Worm (Caenorhabditis elegans) whole organism, young adult: ENCODE results near the gene C16C10.13.

Source experiments
- B0261.1 ChIP-seq: sonication (generic microtip); optimal IDR thresholded peaks from 2 replicates; lab custom pipeline; 2016; ENCODE audit warnings: mild to moderate bottlenecking, missing genetic modification characterization, moderate library complexity, missing compliant biosample characterization
- C17E4.6 ChIP-seq: fragments of 200-800 bp; sonication (Bioruptor generic); IDR thresholded peaks from 2 replicates; pipeline ENCODE4 v1.3.6; 2022; ENCODE audit warnings: missing genetic modification reagents, missing genetic modification characterization, missing compliant biosample characterization
- D2030.7 ChIP-seq: fragments of 200-800 bp; sonication (Bioruptor generic); IDR thresholded peaks from 2 replicates; pipeline ENCODE4 v1.3.6; 2022; ENCODE audit warnings: missing genetic modification reagents, missing genetic modification characterization, missing compliant biosample characterization
- F23B12.7 ChIP-seq: sonication (generic microtip); optimal IDR thresholded peaks from 2 replicates; lab custom pipeline; 2017; ENCODE audit warnings: missing genetic modification characterization, mild to moderate bottlenecking, missing compliant biosample characterization, antibody characterized with exemption, moderate library complexity; ENCODE audit not compliant: insufficient read depth
- F37B4.10 ChIP-seq: fragments of 200-800 bp; sonication (Bioruptor generic); IDR thresholded peaks from 2 replicates; pipeline ENCODE4 v1.3.6; 2022; ENCODE audit warnings: missing genetic modification characterization, missing compliant biosample characterization
- F49E8.2 ChIP-seq: sonication (generic microtip); optimal IDR thresholded peaks from 3 replicates; lab custom pipeline; 2017; ENCODE audit warnings: missing genetic modification characterization, mild to moderate bottlenecking, missing compliant biosample characterization, antibody characterized with exemption, moderate library complexity; ENCODE audit not compliant: insufficient read depth
- F52B5.7 ChIP-seq: sonication (generic microtip); optimal IDR thresholded peaks from 2 replicates; lab custom pipeline; 2016; ENCODE audit warnings: mild to moderate bottlenecking, missing genetic modification characterization, missing compliant biosample characterization
- K12H6.12 ChIP-seq: fragments of 200-800 bp; sonication (Bioruptor generic); optimal IDR thresholded peaks from 2 replicates; lab custom pipeline; 2018; ENCODE audit warnings: mild to moderate bottlenecking, missing genetic modification characterization, missing compliant biosample characterization
- Y53G8AR.9 ChIP-seq: fragments of 200-800 bp; sonication (Bioruptor generic); conservative IDR thresholded peaks from 2 replicates; pipeline ENCODE4 v1.3.6; 2022; ENCODE audit warnings: missing genetic modification reagents, missing genetic modification characterization, missing compliant biosample characterization
- attf-3 ChIP-seq: fragments of 200-800 bp; sonication (Bioruptor generic); conservative IDR thresholded peaks from 2 replicates; pipeline ENCODE4 v1.3.6; 2022; ENCODE audit warnings: missing genetic modification reagents, missing genetic modification characterization, missing compliant biosample characterization
- attf-6 ChIP-seq: fragments of 200-800 bp; sonication (Bioruptor generic); IDR thresholded peaks from 2 replicates; pipeline ENCODE4 v1.3.6; 2022; ENCODE audit warnings: missing genetic modification reagents, missing genetic modification characterization, missing compliant biosample characterization
- cebp-1 ChIP-seq, 2 experiments: fragments of 200-800 bp in 1 of 2; sonication (Bioruptor generic) in 1 of 2; sonication (generic microtip) in 1 of 2; IDR thresholded peaks in 1 of 2; optimal IDR thresholded peaks in 1 of 2; 2 replicates each; pipeline versions ENCODE4 v1.3.6 to Lab custom; 2017 to 2022; ENCODE audit warnings: missing compliant biosample characterization in 2 of 2, missing genetic modification characterization in 2 of 2, mild to moderate bottlenecking in 1 of 2, missing genetic modification reagents in 1 of 2, moderate library complexity in 1 of 2
- cebp-2 ChIP-seq: fragments of 200-800 bp; sonication (Bioruptor generic); IDR thresholded peaks from 2 replicates; pipeline ENCODE4 v1.3.6; 2022; ENCODE audit warnings: missing genetic modification characterization, missing compliant biosample characterization
- ceh-27 ChIP-seq: fragments of 200-800 bp; sonication (Bioruptor generic); optimal IDR thresholded peaks from 2 replicates; lab custom pipeline; 2018; ENCODE audit warnings: mild to moderate bottlenecking, missing genetic modification characterization, moderate library complexity, missing compliant biosample characterization
- chd-7 ChIP-seq: sonication (generic microtip); optimal IDR thresholded peaks from 2 replicates; lab custom pipeline; 2016; ENCODE audit warnings: mild to moderate bottlenecking, missing genetic modification characterization, moderate library complexity, missing compliant biosample characterization
- die-1 ChIP-seq: sonication (generic microtip); optimal IDR thresholded peaks from 2 replicates; lab custom pipeline; 2016; ENCODE audit warnings: missing genotype, mild to moderate bottlenecking, missing genetic modification characterization, missing compliant biosample characterization
- dpl-1 ChIP-seq: fragments of 150-350 bp; optimal IDR thresholded peaks from 2 replicates; lab custom pipeline; 2014; ENCODE audit warnings: missing biosample characterization, missing genetic modification reagents, missing genetic modification characterization
- egrh-3 ChIP-seq: fragments of 200-800 bp; sonication (Bioruptor generic); IDR thresholded peaks from 2 replicates; pipeline ENCODE4 v1.3.6; 2022; ENCODE audit warnings: missing genetic modification reagents, missing genetic modification characterization, missing compliant biosample characterization
- hlh-12 ChIP-seq: sonication (generic microtip); optimal IDR thresholded peaks from 2 replicates; lab custom pipeline; 2016; ENCODE audit warnings: missing genetic modification characterization, missing compliant biosample characterization
- hsf-1 ChIP-seq: fragments of 200-800 bp; sonication (Bioruptor generic); IDR thresholded peaks from 2 replicates; pipeline ENCODE4 v1.3.6; 2022; ENCODE audit warnings: missing genetic modification reagents, missing genetic modification characterization, missing compliant biosample characterization
- lin-54 ChIP-seq: fragments of 200-800 bp; sonication (Bioruptor generic); optimal IDR thresholded peaks from 2 replicates; lab custom pipeline; 2018; ENCODE audit warnings: mild to moderate bottlenecking, missing genetic modification characterization, missing compliant biosample characterization
- lsy-27 ChIP-seq: sonication (generic microtip); optimal IDR thresholded peaks from 2 replicates; lab custom pipeline; 2017; ENCODE audit warnings: missing genetic modification characterization, mild to moderate bottlenecking, missing compliant biosample characterization, antibody characterized with exemption, missing genotype, borderline replicate concordance; ENCODE audit not compliant: insufficient read depth
- madf-3 ChIP-seq: fragments of 200-800 bp; sonication (Bioruptor generic); IDR thresholded peaks from 2 replicates; pipeline ENCODE4 v1.3.6; 2022; ENCODE audit warnings: missing genetic modification reagents, missing genetic modification characterization, missing compliant biosample characterization
- madf-6 ChIP-seq: fragments of 200-800 bp; sonication (Bioruptor generic); IDR thresholded peaks from 2 replicates; pipeline ENCODE4 v1.3.6; 2022; ENCODE audit warnings: missing genetic modification reagents, missing genetic modification characterization, missing compliant biosample characterization
- madf-8 ChIP-seq: fragments of 200-800 bp; sonication (Bioruptor generic); conservative IDR thresholded peaks from 2 replicates; pipeline ENCODE4 v1.3.6; 2022; ENCODE audit warnings: missing genetic modification reagents, missing genetic modification characterization, missing compliant biosample characterization
- mel-28 ChIP-seq: sonication (generic microtip); optimal IDR thresholded peaks from 2 replicates; lab custom pipeline; 2016; ENCODE audit warnings: borderline replicate concordance, mild to moderate bottlenecking, missing genetic modification characterization, missing compliant biosample characterization
- mes-4 ChIP-seq: sonication (generic microtip); optimal IDR thresholded peaks from 2 replicates; lab custom pipeline; 2016; ENCODE audit warnings: missing genotype, missing genetic modification characterization, missing compliant biosample characterization
- nhr-120 ChIP-seq: fragments of 200-800 bp; sonication (Bioruptor generic); IDR thresholded peaks from 2 replicates; pipeline ENCODE4 v1.3.6; 2022; ENCODE audit warnings: missing genetic modification characterization, missing compliant biosample characterization
- nhr-179 ChIP-seq: sonication (generic microtip); optimal IDR thresholded peaks from 2 replicates; lab custom pipeline; 2016; ENCODE audit warnings: mild to moderate bottlenecking, missing genetic modification characterization, missing compliant biosample characterization
- nhr-90 ChIP-seq: sonication (generic microtip); optimal IDR thresholded peaks from 2 replicates; lab custom pipeline; 2016; ENCODE audit warnings: missing genotype, mild to moderate bottlenecking, missing genetic modification characterization, missing compliant biosample characterization
- sdz-38 ChIP-seq: sonication (generic microtip); optimal IDR thresholded peaks from 2 replicates; lab custom pipeline; 2016; ENCODE audit warnings: missing genotype, missing genetic modification characterization, missing compliant biosample characterization
- snpc-1.1 ChIP-seq: sonication (generic microtip); optimal IDR thresholded peaks from 2 replicates; lab custom pipeline; 2017; ENCODE audit warnings: missing genetic modification characterization, mild to moderate bottlenecking, missing compliant biosample characterization, antibody characterized with exemption, moderate library complexity, missing genotype, missing genetic modification reagents; ENCODE audit not compliant: insufficient read depth
- snpc-3.4 ChIP-seq: sonication (generic microtip); optimal IDR thresholded peaks from 2 replicates; lab custom pipeline; 2017; ENCODE audit warnings: missing genetic modification characterization, mild to moderate bottlenecking, missing compliant biosample characterization, antibody characterized with exemption, moderate library complexity, missing genotype, missing genetic modification reagents
- somi-1 ChIP-seq: fragments of 200-800 bp; sonication (Bioruptor generic); optimal IDR thresholded peaks from 2 replicates; lab custom pipeline; 2018; ENCODE audit warnings: mild to moderate bottlenecking, missing genetic modification characterization, missing compliant biosample characterization
- tbp1 ChIP-seq: fragments of 200-800 bp; sonication (Bioruptor generic); optimal IDR thresholded peaks from 2 replicates; lab custom pipeline; 2018; ENCODE audit warnings: mild to moderate bottlenecking, missing genetic modification characterization, missing compliant biosample characterization
- unc-130 ChIP-seq: sonication (generic microtip); optimal IDR thresholded peaks from 2 replicates; lab custom pipeline; 2016; ENCODE audit warnings: missing genetic modification reagents, missing genetic modification characterization, missing compliant biosample characterization
- xnd-1 ChIP-seq: sonication (generic microtip); optimal IDR thresholded peaks from 2 replicates; lab custom pipeline; 2016; ENCODE audit warnings: missing genotype, missing genetic modification reagents, missing genetic modification characterization, missing compliant biosample characterization
- ztf-6 ChIP-seq: fragments of 200-800 bp; sonication (Bioruptor generic); IDR thresholded peaks from 2 replicates; pipeline ENCODE4 v1.3.6; 2022; ENCODE audit warnings: missing genetic modification reagents, missing genetic modification characterization, missing compliant biosample characterization

C16C10.13 gene

DNA sequence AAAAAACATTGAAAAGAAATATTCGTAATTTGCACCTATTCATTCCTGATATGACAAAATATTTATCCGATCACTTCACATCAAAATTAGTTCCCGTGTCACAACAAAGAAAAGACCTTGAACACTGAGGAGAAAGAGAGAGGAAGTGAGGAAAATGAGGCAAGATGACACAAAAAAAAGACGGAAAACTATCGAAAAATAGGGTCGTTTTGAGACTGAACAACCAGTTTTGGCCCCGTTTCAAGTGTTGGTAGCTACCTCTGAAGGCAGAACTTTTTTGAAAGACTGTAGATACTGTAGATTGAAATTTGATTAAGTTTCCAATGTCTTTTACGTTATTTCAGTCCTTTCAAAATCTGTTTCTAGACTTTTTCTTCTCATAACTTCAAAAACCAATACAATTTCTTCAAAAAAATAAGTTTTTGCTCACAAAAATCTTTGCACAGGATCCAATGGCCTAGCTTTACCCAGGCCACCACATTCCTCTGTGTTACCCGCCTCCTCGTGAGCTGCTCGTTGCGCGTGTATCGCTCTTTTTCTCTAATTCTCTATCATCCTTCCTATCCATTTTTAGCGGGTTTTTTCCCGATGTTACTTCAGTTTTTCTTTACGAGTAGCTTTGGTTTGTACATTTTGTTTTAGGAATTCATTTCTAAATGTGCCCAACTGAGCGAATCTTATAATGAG lies 20.2 kb downstream of the C16C10.13 start (continued):
- TF ChIP-seq xnd-1 (no peak), cebp-2 (GFP tag; lab: Robert Waterston, UW) (no peak), K12H6.12 (tag; lab: Kevin White, UChicago) (peak; percentile 26)

DNA sequence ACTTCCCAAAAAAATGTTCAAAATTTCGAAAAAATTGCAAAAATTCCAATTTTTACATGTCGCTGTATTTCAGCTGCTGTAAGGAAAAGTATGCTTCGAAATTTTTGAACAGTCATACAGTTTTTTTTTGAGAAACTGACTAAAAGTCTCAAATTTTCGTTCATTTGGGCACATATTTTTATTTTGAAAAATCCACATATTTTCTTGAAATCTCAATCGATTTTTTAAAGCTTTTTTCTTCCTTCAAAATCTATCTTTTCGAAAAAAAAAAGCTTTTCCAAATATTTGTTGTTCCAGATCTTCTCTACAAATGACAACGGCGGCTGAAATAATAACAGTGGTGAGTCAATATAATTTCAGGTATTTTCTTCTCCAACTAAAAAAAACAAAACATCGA lies 20.7 kb downstream of the C16C10.13 start, which contains the start of gene asd-1:
Gene asd-1, plus strand, starts transcription at position 298 of the 397 bp plus-strand sequence.
- TF ChIP-seq B0261.1 (tag; lab: Kevin White, UChicago), result no peak
- TF ChIP-seq sdz-38 (tag; lab: Kevin White, UChicago), result no peak
- no peak for TF ChIP-seq D2030.7
- TF ChIP-seq hlh-12 (tag; lab: Kevin White, UChicago), result no peak
- TF ChIP-seq K12H6.12 (tag; lab: Kevin White, UChicago), result no peak
- no peak for TF ChIP-seq lin-54 (GFP tag; lab: Kevin White, UChicago)
- TF ChIP-seq C17E4.6 (GFP tag; lab: Robert Waterston, UW), result no peak
- TF ChIP-seq lsy-27, result no peak
- TF ChIP-seq unc-130 (GFP tag; lab: Kevin White, UChicago), result no peak
- no peak for TF ChIP-seq somi-1

DNA sequence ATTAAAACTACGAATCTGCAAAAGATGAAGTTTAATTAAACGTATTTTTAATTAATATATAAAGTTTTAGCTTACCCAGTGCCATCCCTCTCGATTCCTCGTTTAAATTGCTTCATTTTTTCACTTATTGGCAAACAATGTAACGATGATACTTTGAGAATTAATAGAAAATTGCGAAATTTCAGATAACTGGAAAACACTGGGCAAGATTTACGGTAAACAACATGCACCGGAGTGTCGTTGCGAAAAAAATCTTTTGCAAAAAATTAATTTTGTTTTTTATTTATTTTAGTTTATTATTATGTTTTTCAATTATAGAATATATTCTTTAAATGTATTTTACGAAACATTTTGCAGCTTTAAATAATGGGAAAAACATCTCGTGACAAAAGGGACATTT lies 27.8 kb downstream of the C16C10.13 start, which contains the start of the genes pelo-1 and R74.7:
Gene pelo-1, minus strand, starts transcription at position 151 of the 400 bp plus-strand sequence.
Gene R74.7, plus strand, starts transcription at position 358 of the 400 bp plus-strand sequence.
- no peak for TF ChIP-seq F37B4.10
- TF ChIP-seq F23B12.7, result no peak
- TF ChIP-seq mel-28, result no peak
- TF ChIP-seq attf-3 (GFP tag; lab: Robert Waterston, UW), result peak; percentile 89
- TF ChIP-seq snpc-1.1 (tag; lab: Kevin White, UChicago), result no peak
- TF ChIP-seq nhr-179 (tag; lab: Kevin White, UChicago), result no peak
- no peak for TF ChIP-seq snpc-3.4 (tag; lab: Kevin White, UChicago)
- peak; percentile 70; the same call in 1 of the 2 replicates for TF ChIP-seq cebp-1 (GFP tag; IDR thresholded peaks at IDR 0.05; lab: Robert Waterston, UW)
- peak; percentile 95 for TF ChIP-seq cebp-1 (tag; optimal IDR thresholded peaks at IDR 0.05; lab: Kevin White, UChicago)
- TF ChIP-seq xnd-1, result no peak
- TF ChIP-seq ceh-27, result no peak
- TF ChIP-seq, all 124 proteins: peak for 2

DNA sequence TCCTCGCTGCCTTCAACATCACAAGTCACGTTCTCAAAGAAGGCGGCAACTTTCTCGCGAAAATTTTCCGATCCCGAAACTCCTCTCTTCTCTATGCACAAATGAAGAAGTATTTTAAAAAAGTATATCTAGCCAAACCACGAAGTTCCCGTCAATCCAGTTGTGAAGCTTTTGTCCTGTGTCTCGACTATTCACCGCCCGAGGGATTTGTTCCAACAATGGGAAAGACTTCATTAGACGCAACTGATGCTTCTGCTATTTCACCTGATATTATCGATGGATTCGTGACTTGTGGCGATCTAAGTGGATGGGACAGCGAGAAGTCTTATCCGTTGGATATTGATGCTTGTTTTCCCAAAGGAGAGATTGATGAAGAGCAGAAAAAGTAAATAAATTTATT lies 28.7 kb downstream of the C16C10.13 start:
- TF ChIP-seq snpc-3.4 (tag; lab: Kevin White, UChicago) (no peak), F52B5.7 (tag; lab: Kevin White, UChicago) (no peak)

DNA sequence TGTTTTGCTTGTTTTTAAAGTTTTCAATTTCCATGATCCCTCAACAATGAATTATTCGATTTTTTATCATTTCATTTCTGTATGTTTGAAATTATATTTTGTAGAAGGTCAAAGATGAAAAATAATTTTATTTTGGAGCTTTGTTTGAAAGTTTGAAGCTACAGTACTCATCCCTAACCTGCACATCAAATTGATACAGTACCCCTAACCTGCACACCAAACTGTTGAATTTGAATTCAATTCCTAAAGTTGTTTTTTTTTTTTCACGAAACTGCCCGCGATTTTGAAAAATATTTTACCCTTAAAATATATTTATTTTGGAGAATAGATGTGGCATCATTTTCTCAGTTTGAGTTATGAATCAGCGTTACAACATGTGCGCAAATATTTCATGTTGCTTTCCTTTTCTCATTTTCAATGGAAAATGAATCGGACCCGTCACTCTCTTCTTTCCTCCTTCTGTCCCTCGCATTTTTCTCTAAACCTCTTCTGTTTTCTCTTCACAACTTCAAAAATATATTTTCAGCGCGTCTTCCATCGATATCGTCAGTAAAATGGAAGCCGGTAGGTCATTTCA lies 29.6 kb downstream of the C16C10.13 start, which contains the start of gene R74.8:
Gene R74.8, plus strand, starts transcription at position 527 of the 577 bp plus-strand sequence.
- TF ChIP-seq Y53G8AR.9 (no peak), tbp1 (GFP tag; lab: Kevin White, UChicago) (peak; percentile 16), madf-6 (GFP tag; lab: Robert Waterston, UW) (peak; percentile 88), D2030.7 (peak; percentile 64; the same call in 1 of the 2 replicates), egrh-3 (GFP tag; lab: Robert Waterston, UW) (no peak), ztf-6 (no peak), madf-3 (peak; percentile 82), B0261.1 (tag; lab: Kevin White, UChicago) (no peak), die-1 (tag; lab: Kevin White, UChicago) (no peak), mes-4 (tag; lab: Kevin White, UChicago) (no peak), lin-54 (GFP tag; lab: Kevin White, UChicago) (peak; percentile 67), nhr-90 (tag; lab: Kevin White, UChicago) (no peak), xnd-1 (peak; percentile 70), hsf-1 (peak; percentile 73), madf-8 (GFP tag; lab: Robert Waterston, UW) (peak; percentile 62), attf-6 (GFP tag; lab: Robert Waterston, UW) (no peak), chd-7 (tag; lab: Kevin White, UChicago) (no peak), dpl-1 (peak; percentile 62), unc-130 (GFP tag; lab: Kevin White, UChicago) (peak; percentile 64), nhr-120 (GFP tag; lab: Robert Waterston, UW) (no peak), F52B5.7 (tag; lab: Kevin White, UChicago) (no peak), F49E8.2 (peak; percentile 61)
